Worm (Caenorhabditis elegans) whole organism, L2 larva: ENCODE results near the gene C36C9.6.

ENCODE experiments used
- lin-13 ChIP-seq: fragments of 150-350 bp; optimal IDR thresholded peaks from 2 replicates; lab custom pipeline; 2014; ENCODE audit warnings: missing biosample characterization, missing genetic modification reagents, missing genetic modification characterization
- lin-39 ChIP-seq: fragments of 150-350 bp; optimal IDR thresholded peaks from 2 replicates; lab custom pipeline; 2014; ENCODE audit warnings: missing biosample characterization, missing genetic modification reagents, missing genetic modification characterization
- snpc-4 ChIP-seq: fragments of 150-350 bp; optimal IDR thresholded peaks from 2 replicates; lab custom pipeline; 2014; ENCODE audit warnings: missing biosample characterization, missing genetic modification characterization
- unc-62 ChIP-seq: fragments of 150-350 bp; optimal IDR thresholded peaks from 2 replicates; lab custom pipeline; 2014; ENCODE audit warnings: missing biosample characterization, missing genetic modification reagents, missing genetic modification characterization

ce11 chrX:1668748-1669147 is 22.0 kb downstream of the C36C9.6 start, which contains the start of gene R09H3.3:
- no peak for TF ChIP-seq unc-62 (GFP tag; lab: Kevin White, UChicago)
- TF ChIP-seq lin-13 = no peak
- TF ChIP-seq lin-39 (tag; lab: Kevin White, UChicago) = no peak
- no peak for TF ChIP-seq snpc-4 (tag; lab: Kevin White, UChicago)
